Worm (Caenorhabditis elegans): ENCODE data around the gene ttr-12.

ce11 chrV:20608688-20609087, at the start of gene ttr-12:
- TF ChIP-seq ama-1 (optimal IDR thresholded peaks at IDR 0.05) (no peak), hmg-4 (GFP tag; optimal IDR thresholded peaks at IDR 0.05) (no peak)

Data from whole organism, early embryonic.